Worm (Caenorhabditis elegans) whole organism, L3 larva: Measurements from ENCODE around the gene oac-58.

Experiments used
- ama-1 ChIP-seq: fragments of 150-350 bp; optimal IDR thresholded peaks from 2 replicates; lab custom pipeline; 2018
- ceh-82 ChIP-seq: fragments of 150-350 bp; optimal IDR thresholded peaks from 2 replicates; lab custom pipeline; 2014; ENCODE audit warnings: missing biosample characterization, missing genetic modification characterization
- egl-5 ChIP-seq: fragments of 150-350 bp; optimal IDR thresholded peaks from 2 replicates; lab custom pipeline; 2017; ENCODE audit warnings: missing biosample characterization, missing genetic modification reagents, missing genetic modification characterization, inconsistent platforms
- fkh-2 ChIP-seq: fragments of 150-350 bp; optimal IDR thresholded peaks from 2 replicates; lab custom pipeline; 2014; ENCODE audit warnings: missing biosample characterization, missing genetic modification reagents, missing genetic modification characterization
- lin-39 ChIP-seq: fragments of 150-350 bp; optimal IDR thresholded peaks from 2 replicates; lab custom pipeline; 2018; ENCODE audit warnings: missing biosample characterization, missing genetic modification reagents, missing genetic modification characterization
- nhr-12 ChIP-seq: fragments of 150-350 bp; optimal IDR thresholded peaks from 2 replicates; lab custom pipeline; 2014; ENCODE audit warnings: missing biosample characterization, missing genetic modification characterization
- nhr-237 ChIP-seq: fragments of 150-350 bp; optimal IDR thresholded peaks from 2 replicates; lab custom pipeline; 2014; ENCODE audit warnings: missing biosample characterization, missing genetic modification characterization
- nhr-25 ChIP-seq: sonication (generic microtip); optimal IDR thresholded peaks from 2 replicates; lab custom pipeline; 2017; ENCODE audit warnings: missing biosample characterization, missing genetic modification characterization
- sea-2 ChIP-seq: fragments of 150-350 bp; sonication (generic microtip); optimal IDR thresholded peaks from 4 replicates; lab custom pipeline; 2014; ENCODE audit warnings: missing biosample characterization, missing genetic modification reagents, missing genetic modification characterization
- tbx-2 ChIP-seq: sonication (generic microtip); optimal IDR thresholded peaks from 2 replicates; lab custom pipeline; 2016; ENCODE audit warnings: mild to moderate bottlenecking, missing genetic modification characterization, missing compliant biosample characterization
- unc-39 ChIP-seq: sonication (generic microtip); optimal IDR thresholded peaks from 4 replicates; lab custom pipeline; 2017; ENCODE audit warnings: missing biosample characterization, missing genetic modification characterization
- ztf-11 ChIP-seq: fragments of 150-350 bp; optimal IDR thresholded peaks from 2 replicates; lab custom pipeline; 2014; ENCODE audit warnings: missing biosample characterization, missing genetic modification characterization
- ztf-4 ChIP-seq: fragments of 150-350 bp; optimal IDR thresholded peaks from 2 replicates; lab custom pipeline; 2014; ENCODE audit warnings: missing biosample characterization, missing genetic modification characterization

DNA sequence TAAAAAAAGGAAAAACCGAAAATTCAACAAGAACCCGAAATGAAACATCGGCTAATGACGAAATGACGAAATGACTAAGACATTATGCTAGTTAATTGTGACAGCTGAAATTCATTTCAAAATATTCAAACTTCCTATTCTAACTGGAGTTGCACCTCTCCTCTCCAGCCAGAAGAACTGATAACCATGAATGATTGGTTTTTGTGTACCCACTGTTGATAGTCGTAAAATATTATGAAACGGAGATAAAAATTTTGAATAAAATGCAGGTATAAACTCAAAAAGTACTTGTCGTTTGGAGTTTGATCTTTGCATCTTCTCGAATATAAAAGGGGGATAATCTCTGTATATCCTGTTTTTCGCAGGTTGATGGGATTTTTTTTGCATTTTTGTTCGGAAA, 8.6 kb downstream of the oac-58 start:
- TF ChIP-seq unc-39 (no peak), ceh-82 (tag; lab: Kevin White, UChicago) (no peak), nhr-25 (tag; lab: Kevin White, UChicago) (no peak), ama-1 (lab: Kevin White, UChicago) (no peak), ztf-11 (tag; lab: Kevin White, UChicago) (no peak), nhr-237 (no peak), egl-5 (tag; lab: Kevin White, UChicago) (no peak), fkh-2 (tag; lab: Kevin White, UChicago) (no peak), lin-39 (tag; lab: Kevin White, UChicago) (no peak), nhr-12 (tag; lab: Kevin White, UChicago) (no peak), tbx-2 (tag; lab: Kevin White, UChicago) (no peak), sea-2 (GFP tag; lab: Kevin White, UChicago) (no peak), ztf-4 (tag; lab: Kevin White, UChicago) (no peak)
